Fruit fly (Drosophila melanogaster) whole organism, wandering third instar larva: Measurements from ENCODE around the gene CG6294.

Source experiments
- Hr83 ChIP-seq: fragments of 200-300 bp; sonication (Bioruptor generic); optimal IDR thresholded peaks from 2 replicates; lab custom pipeline; 2016; ENCODE audit warnings: missing biosample characterization, mild to moderate bottlenecking, missing genetic modification characterization, moderate library complexity; ENCODE audit not compliant: poor library complexity, severe bottlenecking
- dmrt93B ChIP-seq: fragments of 200-800 bp; sonication (Bioruptor generic); optimal IDR thresholded peaks from 2 replicates; lab custom pipeline; 2018; ENCODE audit warnings: missing biosample characterization, mild to moderate bottlenecking, missing genetic modification characterization

dm6 chrX:15450327-15450644 lies 12.2 kb upstream of the CG6294 start:
- no peak for TF ChIP-seq dmrt93B
- no peak for TF ChIP-seq Hr83 (GFP tag; lab: Kevin White, UChicago)
